Worm (Caenorhabditis elegans) whole organism, L1 larva: ENCODE data around the gene T21B10.4.
A peak's percentile ranks its signal among the peaks of the same experiment; 100 is the strongest.

Experiments
- C34B4.2 ChIP-seq: sonication (generic microtip); optimal IDR thresholded peaks from 2 replicates; lab custom pipeline; 2017; ENCODE audit warnings: mild to moderate bottlenecking, missing genetic modification characterization, missing compliant biosample characterization
- Y116A8C.19 ChIP-seq: sonication (generic microtip); optimal IDR thresholded peaks from 2 replicates; lab custom pipeline; 2016; ENCODE audit warnings: missing compliant biosample characterization, missing genetic modification characterization, borderline replicate concordance
- aha-1 ChIP-seq: fragments of 150-350 bp; optimal IDR thresholded peaks from 2 replicates; lab custom pipeline; 2014; ENCODE audit warnings: missing biosample characterization, missing genetic modification characterization
- ama-1 ChIP-seq: fragments of 150-350 bp; optimal IDR thresholded peaks from 2 replicates; lab custom pipeline; 2014
- blmp-1 ChIP-seq: fragments of 150-350 bp; optimal IDR thresholded peaks from 2 replicates; lab custom pipeline; 2014; ENCODE audit warnings: missing biosample characterization, missing genetic modification characterization
- ceh-82 ChIP-seq, 3 experiments: fragments of 150-350 bp in 1 of 3; sonication (generic microtip) in 2 of 3; optimal IDR thresholded peaks; 2 replicates each; lab custom pipeline; 2014 to 2017; ENCODE audit warnings: missing biosample characterization in 3 of 3, missing genetic modification characterization in 3 of 3
- ces-1 ChIP-seq: fragments of 150-350 bp; optimal IDR thresholded peaks from 2 replicates; lab custom pipeline; 2014; ENCODE audit warnings: missing biosample characterization, missing genetic modification reagents, missing genetic modification characterization
- dsc-1 ChIP-seq: sonication (generic microtip); optimal IDR thresholded peaks from 2 replicates; lab custom pipeline; 2016; ENCODE audit warnings: mild to moderate bottlenecking, missing genetic modification characterization, missing compliant biosample characterization
- efl-1 ChIP-seq, 4 experiments: fragments of 150-350 bp; optimal IDR thresholded peaks in 3 of 4; peaks in 1 of 4; 1 replicate in 1 of 4; 2 replicates in 3 of 4; lab custom pipeline; 2014; ENCODE audit warnings: missing biosample characterization in 2 of 4, missing genetic modification characterization in 2 of 4, missing genetic modification reagents in 2 of 4
- egl-27 ChIP-seq, 2 experiments: fragments of 150-350 bp in 1 of 2; sonication (generic microtip); optimal IDR thresholded peaks; 3 replicates each; lab custom pipeline; 2017 to 2018; ENCODE audit warnings: missing biosample characterization in 2 of 2, missing genetic modification characterization in 2 of 2, missing genetic modification reagents in 2 of 2
- elt-2 ChIP-seq: sonication (generic microtip); optimal IDR thresholded peaks from 2 replicates; lab custom pipeline; 2016; ENCODE audit warnings: missing genetic modification characterization, mild to moderate bottlenecking, inconsistent platforms, missing compliant biosample characterization, missing genetic modification reagents
- ets-5 ChIP-seq: fragments of 200-800 bp; sonication (Bioruptor generic); IDR thresholded peaks from 2 replicates; pipeline ENCODE4 v1.3.6; 2022; ENCODE audit warnings: missing genetic modification characterization, missing compliant biosample characterization
- fkh-4 ChIP-seq: sonication (generic microtip); optimal IDR thresholded peaks from 2 replicates; lab custom pipeline; 2016; ENCODE audit warnings: missing compliant biosample characterization, missing genetic modification characterization, borderline replicate concordance
- fkh-8 ChIP-seq: sonication (generic microtip); optimal IDR thresholded peaks from 2 replicates; lab custom pipeline; 2016; ENCODE audit warnings: mild to moderate bottlenecking, missing genetic modification characterization, missing compliant biosample characterization
- fos-1 ChIP-seq: fragments of 150-350 bp; optimal IDR thresholded peaks from 2 replicates; lab custom pipeline; 2014; ENCODE audit warnings: missing biosample characterization, missing genetic modification characterization
- hlh-4 ChIP-seq: sonication (generic microtip); optimal IDR thresholded peaks from 2 replicates; lab custom pipeline; 2016; ENCODE audit warnings: mild to moderate bottlenecking, missing genetic modification characterization, missing compliant biosample characterization
- hpl-2 ChIP-seq: fragments of 150-350 bp; optimal IDR thresholded peaks from 2 replicates; lab custom pipeline; 2014; ENCODE audit warnings: missing biosample characterization, missing genetic modification reagents, missing genetic modification characterization
- irx-1 ChIP-seq: sonication (generic microtip); optimal IDR thresholded peaks from 2 replicates; lab custom pipeline; 2016; ENCODE audit warnings: missing genetic modification characterization, missing compliant biosample characterization
- lin-15B ChIP-seq: fragments of 150-350 bp; sonication (generic microtip); optimal IDR thresholded peaks from 3 replicates; lab custom pipeline; 2014; ENCODE audit warnings: missing biosample characterization, missing genetic modification characterization
- lin-35 ChIP-seq, 2 experiments: fragments of 150-350 bp; optimal IDR thresholded peaks; 2 replicates each; lab custom pipeline; 2014; ENCODE audit warnings: missing biosample characterization in 2 of 2, missing genetic modification characterization in 2 of 2, missing genetic modification reagents in 2 of 2
- lir-3 ChIP-seq: sonication (generic microtip); optimal IDR thresholded peaks from 2 replicates; lab custom pipeline; 2016; ENCODE audit warnings: mild to moderate bottlenecking, missing genetic modification characterization, moderate library complexity, missing compliant biosample characterization; ENCODE audit not compliant: poor library complexity
- mab-9 ChIP-seq: fragments of 200-800 bp; sonication (Bioruptor generic); IDR thresholded peaks from 2 replicates; pipeline ENCODE4 v1.3.6; 2022; ENCODE audit warnings: missing genetic modification reagents, missing genetic modification characterization, missing compliant biosample characterization
- mef-2 ChIP-seq: fragments of 150-350 bp; optimal IDR thresholded peaks from 2 replicates; lab custom pipeline; 2014; ENCODE audit warnings: missing biosample characterization, missing genetic modification characterization
- nhr-11 ChIP-seq: fragments of 150-350 bp; optimal IDR thresholded peaks from 2 replicates; lab custom pipeline; 2014; ENCODE audit warnings: missing biosample characterization, missing genetic modification characterization
- nhr-12 ChIP-seq: sonication (generic microtip); optimal IDR thresholded peaks from 2 replicates; lab custom pipeline; 2017; ENCODE audit warnings: missing biosample characterization, missing genetic modification characterization
- nhr-20 ChIP-seq: sonication (generic microtip); optimal IDR thresholded peaks from 2 replicates; lab custom pipeline; 2016; ENCODE audit warnings: mild to moderate bottlenecking, missing genetic modification characterization, missing compliant biosample characterization
- nhr-47 ChIP-seq: sonication (generic microtip); optimal IDR thresholded peaks from 2 replicates; lab custom pipeline; 2016; ENCODE audit warnings: mild to moderate bottlenecking, missing genetic modification characterization, moderate library complexity, missing compliant biosample characterization
- nhr-76 ChIP-seq: sonication (generic microtip); optimal IDR thresholded peaks from 2 replicates; lab custom pipeline; 2017; ENCODE audit warnings: missing biosample characterization, missing genetic modification characterization
- nhr-84 ChIP-seq: sonication (generic microtip); optimal IDR thresholded peaks from 2 replicates; lab custom pipeline; 2017; ENCODE audit warnings: missing biosample characterization, missing genetic modification characterization
- nhr-85 ChIP-seq: sonication (generic microtip); peaks from one replicate; lab custom pipeline; 2016; ENCODE audit warnings: missing genetic modification characterization, inconsistent platforms, missing compliant biosample characterization
- rnt-1 ChIP-seq: sonication (generic microtip); optimal IDR thresholded peaks from 2 replicates; lab custom pipeline; 2016; ENCODE audit warnings: mild to moderate bottlenecking, missing genetic modification characterization, moderate library complexity, missing compliant biosample characterization
- skn-1 ChIP-seq: fragments of 150-350 bp; optimal IDR thresholded peaks from 2 replicates; lab custom pipeline; 2014; ENCODE audit warnings: missing biosample characterization, missing genetic modification characterization
- snpc-4 ChIP-seq: fragments of 150-350 bp; optimal IDR thresholded peaks from 2 replicates; lab custom pipeline; 2014; ENCODE audit warnings: missing biosample characterization, missing genetic modification characterization
- snu-23 ChIP-seq: sonication (generic microtip); optimal IDR thresholded peaks from 2 replicates; lab custom pipeline; 2016; ENCODE audit warnings: missing genetic modification characterization, missing compliant biosample characterization
- sox-4 ChIP-seq: sonication (generic microtip); optimal IDR thresholded peaks from 2 replicates; lab custom pipeline; 2016; ENCODE audit warnings: missing genetic modification characterization, missing compliant biosample characterization
- swsn-7 ChIP-seq: sonication (generic microtip); optimal IDR thresholded peaks from 2 replicates; lab custom pipeline; 2016; ENCODE audit warnings: missing genetic modification characterization, missing compliant biosample characterization
- tbx-2 ChIP-seq: sonication (generic microtip); optimal IDR thresholded peaks from 2 replicates; lab custom pipeline; 2016; ENCODE audit warnings: missing genetic modification characterization, missing compliant biosample characterization
- unc-30 ChIP-seq: sonication (generic microtip); optimal IDR thresholded peaks from 2 replicates; lab custom pipeline; 2017; ENCODE audit warnings: missing biosample characterization, missing genetic modification characterization
- unc-86 ChIP-seq: sonication (generic microtip); optimal IDR thresholded peaks from 2 replicates; lab custom pipeline; 2016; ENCODE audit warnings: missing genetic modification characterization, missing compliant biosample characterization
- xbp-1 ChIP-seq: sonication (generic microtip); optimal IDR thresholded peaks from 2 replicates; lab custom pipeline; 2016; ENCODE audit warnings: missing genetic modification characterization, missing compliant biosample characterization
- zip-4 ChIP-seq: fragments of 200-800 bp; sonication (Bioruptor generic); optimal IDR thresholded peaks from 2 replicates; lab custom pipeline; 2018; ENCODE audit warnings: mild to moderate bottlenecking, missing genetic modification characterization, moderate library complexity, missing compliant biosample characterization
- ztf-4 ChIP-seq: fragments of 150-350 bp; optimal IDR thresholded peaks from 2 replicates; lab custom pipeline; 2014; ENCODE audit warnings: missing biosample characterization, missing genetic modification characterization

T21B10.4 gene

DNA sequence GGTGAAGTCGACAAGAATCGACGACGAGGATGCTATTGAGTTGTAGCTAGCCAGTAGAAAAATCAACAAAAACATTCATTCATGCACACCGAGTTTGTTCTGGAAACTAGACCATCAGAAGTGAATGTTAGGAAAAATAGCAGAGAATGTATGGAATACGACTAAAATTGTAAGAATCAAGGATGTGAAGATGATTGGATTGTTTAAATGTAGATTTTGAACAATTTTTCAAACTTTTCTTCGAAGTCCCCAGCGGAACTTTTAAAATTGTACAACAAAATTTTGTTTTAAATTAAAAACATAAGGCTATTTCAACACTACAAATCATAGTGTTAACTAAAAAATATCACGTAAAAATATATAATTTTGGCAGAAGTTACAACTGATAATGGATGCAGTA is 42.0 kb downstream of the T21B10.4 start, which contains the start of gene C18E9.7:
TSS of gene C18E9.7 (minus strand) at position 101 of the 400 bp plus-strand sequence.
- no peak for TF ChIP-seq nhr-47 (tag; lab: Kevin White, UChicago)
- no peak for TF ChIP-seq xbp-1 (tag; lab: Kevin White, UChicago)
- no peak for TF ChIP-seq nhr-11 (tag; lab: Kevin White, UChicago)
- no peak for TF ChIP-seq unc-30 (tag; lab: Kevin White, UChicago)
- no peak for TF ChIP-seq nhr-20

DNA sequence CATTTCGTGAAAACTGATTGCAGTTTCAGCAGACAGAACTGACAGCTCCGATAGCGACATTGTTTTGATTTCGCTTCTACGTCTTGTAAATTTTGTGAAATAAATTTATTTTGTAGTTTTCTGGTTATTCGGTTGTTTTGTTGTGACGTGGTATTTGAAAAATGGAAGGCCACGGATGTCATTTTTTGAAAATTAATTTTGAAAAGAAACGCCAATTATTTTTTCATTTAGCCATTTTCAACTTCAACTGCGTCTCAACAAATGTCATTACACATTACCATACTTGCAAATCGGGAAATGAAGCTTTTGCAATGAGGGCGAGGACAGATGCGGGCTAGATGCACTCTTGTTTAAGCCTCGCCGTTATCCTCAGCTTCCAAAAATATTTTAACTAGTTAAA is 47.3 kb downstream of the T21B10.4 start, which contains the start of gene C18E9.8:
TSS of gene C18E9.8 (minus strand) at position 101 of the 400 bp plus-strand sequence.
- TF ChIP-seq ama-1 (lab: Kevin White, UChicago) (peak; percentile 32), tbx-2 (tag; lab: Kevin White, UChicago) (no peak), lin-35 (GFP tag; optimal IDR thresholded peaks at IDR 0.05; lab: Kevin White, UChicago) (peak in 1 of 2 experiments; percentile 9), egl-27 (tag; optimal IDR thresholded peaks at IDR 0.05; lab: Kevin White, UChicago) (no peak), fkh-8 (tag; lab: Kevin White, UChicago) (no peak), snu-23 (no peak), ztf-4 (tag; lab: Kevin White, UChicago) (no peak), hlh-4 (tag; lab: Kevin White, UChicago) (no peak), ces-1 (GFP tag; lab: Kevin White, UChicago) (no peak), mab-9 (GFP tag; lab: Robert Waterston, UW) (no peak), zip-4 (GFP tag; lab: Kevin White, UChicago) (no peak), aha-1 (tag; lab: Kevin White, UChicago) (no peak), skn-1 (tag; lab: Kevin White, UChicago) (no peak), efl-1 (optimal IDR thresholded peaks at IDR 0.05; lab: Kevin White, UChicago) (no peak), efl-1 (GFP tag; optimal IDR thresholded peaks at IDR 0.05 in 1 of 2; lab: Kevin White, UChicago) (no peak), unc-86 (tag; lab: Kevin White, UChicago) (no peak), nhr-76 (tag; lab: Kevin White, UChicago) (no peak), nhr-12 (no peak)
- TF ChIP-seq, all 84 proteins: peak for 2

DNA sequence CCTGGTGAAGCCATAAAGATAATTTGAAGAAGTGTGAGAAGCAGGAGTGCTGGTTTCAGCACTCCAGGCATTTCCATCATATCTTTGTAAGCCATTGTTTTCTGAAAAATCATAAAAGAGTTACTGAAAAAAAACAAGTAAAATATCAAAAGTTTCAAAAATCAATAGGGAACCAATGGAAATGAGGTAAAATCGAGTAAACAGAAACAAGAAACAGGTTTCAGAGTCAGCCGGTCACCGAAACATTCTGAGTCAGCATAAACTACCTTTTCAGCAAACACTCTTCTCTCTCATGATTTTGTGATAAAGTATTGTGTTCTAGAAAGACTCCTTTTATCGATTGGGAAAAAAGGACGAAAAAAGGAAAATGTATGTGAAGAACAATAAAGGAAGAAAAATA is 48.8 kb downstream of the T21B10.4 start, which contains the start of gene C18E9.9:
TSS of gene C18E9.9 (minus strand) at position 101 of the 400 bp plus-strand sequence.
- no peak for TF ChIP-seq irx-1 (tag; lab: Kevin White, UChicago)
- no peak for TF ChIP-seq nhr-85 (tag; lab: Kevin White, UChicago)
- TF ChIP-seq lin-15B (tag; lab: Kevin White, UChicago), result no peak
- TF ChIP-seq sox-4, result no peak
- no peak for TF ChIP-seq rnt-1
- TF ChIP-seq blmp-1 (tag; lab: Kevin White, UChicago), result no peak
- no peak for TF ChIP-seq skn-1 (tag; lab: Kevin White, UChicago)
- no peak for TF ChIP-seq lir-3 (tag; lab: Kevin White, UChicago)
- TF ChIP-seq dsc-1, result no peak
- no peak for TF ChIP-seq mef-2 (tag; lab: Kevin White, UChicago)
- no peak for TF ChIP-seq unc-86 (tag; lab: Kevin White, UChicago)
- TF ChIP-seq nhr-84 (tag; lab: Kevin White, UChicago), result no peak
- TF ChIP-seq snpc-4, result no peak
- no peak for TF ChIP-seq swsn-7
- no peak for TF ChIP-seq fkh-4 (tag; lab: Kevin White, UChicago)
- TF ChIP-seq ceh-82 (tag; optimal IDR thresholded peaks at IDR 0.05; lab: Kevin White, UChicago), result no peak
- no peak for TF ChIP-seq ets-5 (GFP tag; lab: Robert Waterston, UW)

DNA sequence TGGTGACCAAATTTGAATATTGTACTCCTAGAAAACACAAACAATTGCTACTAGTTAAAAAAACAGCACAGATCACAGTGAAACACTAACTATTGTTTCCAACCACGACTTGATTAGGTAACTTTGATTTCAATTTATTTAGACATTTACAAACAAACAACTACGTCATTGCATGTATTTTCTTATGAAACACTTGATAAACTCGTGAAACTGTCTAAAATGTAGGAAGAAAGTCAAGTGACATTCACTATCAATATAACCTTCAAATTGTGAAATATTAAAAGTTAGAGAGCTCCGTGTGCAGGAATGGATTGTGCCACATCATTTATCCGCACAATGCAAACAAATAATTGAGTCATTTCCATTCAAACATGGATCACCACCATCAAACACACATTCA is 49.6 kb downstream of the T21B10.4 start:
- peak; percentile 1 for TF ChIP-seq hpl-2 (GFP tag; lab: Kevin White, UChicago)
- TF ChIP-seq hlh-4 (tag; lab: Kevin White, UChicago), result no peak
- no peak for TF ChIP-seq C34B4.2 (tag; lab: Kevin White, UChicago)
- no peak for TF ChIP-seq fos-1 (tag; lab: Kevin White, UChicago)
- no peak for TF ChIP-seq Y116A8C.19
- no peak for TF ChIP-seq nhr-20
- peak; percentile 19 for TF ChIP-seq elt-2 (tag; lab: Kevin White, UChicago)
- TF ChIP-seq lin-35 (GFP tag; optimal IDR thresholded peaks at IDR 0.05; lab: Kevin White, UChicago), result peak in 1 of 2 experiments; percentile 20
